Fruit fly (Drosophila melanogaster) whole organism, embryonic: Measurements from ENCODE around the gene CG10286.

Source experiments
- BEAF-32 ChIP-seq: fragments of 200-800 bp; sonication (Bioruptor generic); optimal IDR thresholded peaks from 3 replicates; lab custom pipeline; 2017; ENCODE audit warnings: missing biosample characterization, missing genetic modification characterization, mild to moderate bottlenecking, moderate library complexity, missing genetic modification reagents
- CG12769 ChIP-seq: fragments of 200-800 bp; sonication (Bioruptor generic); optimal IDR thresholded peaks from 2 replicates; lab custom pipeline; 2019; ENCODE audit warnings: missing biosample characterization, mild to moderate bottlenecking, missing genetic modification characterization, moderate library complexity
- CG14667 ChIP-seq: fragments of 200-800 bp; sonication (Bioruptor generic); IDR thresholded peaks from 2 replicates; pipeline ENCODE4 v1.3.6; 2022; ENCODE audit warnings: missing biosample characterization, missing genetic modification characterization
- CG15011 ChIP-seq: fragments of 200-800 bp; sonication (Bioruptor generic); optimal IDR thresholded peaks from 3 replicates; lab custom pipeline; 2018; ENCODE audit warnings: missing biosample characterization, mild to moderate bottlenecking, missing genetic modification characterization
- CG1529 ChIP-seq: fragments of 200-800 bp; sonication (Bioruptor generic); optimal IDR thresholded peaks from 3 replicates; lab custom pipeline; 2018; ENCODE audit warnings: missing biosample characterization, missing genetic modification characterization
- CG1602 ChIP-seq: fragments of 200-800 bp; sonication (Bioruptor generic); optimal IDR thresholded peaks from 3 replicates; lab custom pipeline; 2016; ENCODE audit warnings: missing biosample characterization, missing genetic modification characterization
- CG16779 ChIP-seq: fragments of 200-800 bp; sonication (Bioruptor generic); IDR thresholded peaks from 2 replicates; pipeline ENCODE4 v1.3.6; 2022; ENCODE audit warnings: missing biosample characterization, missing genetic modification characterization
- CG16813 ChIP-seq: fragments of 200-800 bp; sonication (Bioruptor generic); IDR thresholded peaks from 3 replicates; pipeline ENCODE4 v1.3.6; 2022; ENCODE audit warnings: missing biosample characterization, missing genetic modification characterization; ENCODE audit not compliant: partially characterized antibody
- CG17912 ChIP-seq: fragments of 200-800 bp; sonication (Bioruptor generic); optimal IDR thresholded peaks from 2 replicates; lab custom pipeline; 2018; ENCODE audit warnings: missing biosample characterization, mild to moderate bottlenecking, missing genetic modification characterization
- CG2678 ChIP-seq: fragments of 200-800 bp; sonication (Bioruptor generic); optimal IDR thresholded peaks from 3 replicates; lab custom pipeline; 2019; ENCODE audit warnings: missing biosample characterization, mild to moderate bottlenecking, missing genetic modification characterization, moderate library complexity
- CG3163 ChIP-seq: fragments of 200-800 bp; sonication (Bioruptor generic); optimal IDR thresholded peaks from 3 replicates; lab custom pipeline; 2016; ENCODE audit warnings: missing biosample characterization, missing genetic modification characterization
- CG33213 ChIP-seq: fragments of 200-800 bp; sonication (Bioruptor generic); optimal IDR thresholded peaks from 3 replicates; lab custom pipeline; 2016; ENCODE audit warnings: missing biosample characterization, missing genetic modification characterization
- CG3847 ChIP-seq: fragments of 200-800 bp; sonication (Bioruptor generic); IDR thresholded peaks from 2 replicates; pipeline ENCODE4 v1.3.6; 2022; ENCODE audit warnings: missing biosample characterization, missing genetic modification characterization
- CG5180 ChIP-seq: fragments of 200-800 bp; sonication (Bioruptor generic); optimal IDR thresholded peaks from 3 replicates; lab custom pipeline; 2017; ENCODE audit warnings: missing biosample characterization, missing genetic modification characterization, mild to moderate bottlenecking, moderate library complexity, missing genetic modification reagents
- CG6254 ChIP-seq: fragments of 200-800 bp; sonication (Bioruptor generic); optimal IDR thresholded peaks from 3 replicates; lab custom pipeline; 2017; ENCODE audit warnings: mild to moderate bottlenecking, missing biosample characterization, missing genetic modification reagents, missing genetic modification characterization
- CG6765 ChIP-seq: fragments of 200-800 bp; sonication (Bioruptor generic); optimal IDR thresholded peaks from 3 replicates; lab custom pipeline; 2017; ENCODE audit warnings: missing biosample characterization, mild to moderate bottlenecking, missing genetic modification characterization
- CG8924 ChIP-seq: fragments of 200-800 bp; optimal IDR thresholded peaks from 3 replicates; lab custom pipeline; 2019; ENCODE audit warnings: missing biosample characterization, mild to moderate bottlenecking, missing genetic modification characterization, moderate library complexity
- D19A ChIP-seq: fragments of 200-800 bp; optimal IDR thresholded peaks from 3 replicates; lab custom pipeline; 2019; ENCODE audit warnings: missing biosample characterization, mild to moderate bottlenecking, missing genetic modification characterization, moderate library complexity
- E2f1 ChIP-seq: fragments of 200-800 bp; sonication (Bioruptor generic); IDR thresholded peaks from 2 replicates; pipeline ENCODE4 v1.3.6; 2022; ENCODE audit warnings: missing biosample characterization, missing genetic modification characterization
- ERR ChIP-seq: fragments of 200-800 bp; sonication (Bioruptor generic); optimal IDR thresholded peaks from 2 replicates; lab custom pipeline; 2016; ENCODE audit warnings: missing biosample characterization, missing genetic modification characterization
- Elba2 ChIP-seq: fragments of 200-800 bp; sonication (Bioruptor generic); optimal IDR thresholded peaks from 3 replicates; lab custom pipeline; 2016; ENCODE audit warnings: missing biosample characterization, missing genetic modification characterization
- Hsf ChIP-seq: fragments of 200-800 bp; sonication (Bioruptor generic); optimal IDR thresholded peaks from 3 replicates; lab custom pipeline; 2016; ENCODE audit warnings: missing biosample characterization, missing genetic modification characterization
- Jarid2 ChIP-seq: fragments of 200-800 bp; sonication (Bioruptor generic); optimal IDR thresholded peaks from 3 replicates; lab custom pipeline; 2017; ENCODE audit warnings: mild to moderate bottlenecking, missing biosample characterization, missing genetic modification reagents, missing genetic modification characterization
- MBD-R2 ChIP-seq: fragments of 200-800 bp; sonication (Bioruptor generic); IDR thresholded peaks from 2 replicates; pipeline ENCODE4 v1.3.6; 2022; ENCODE audit warnings: missing biosample characterization, missing genetic modification characterization
- Max ChIP-seq: fragments of 200-800 bp; sonication (Bioruptor generic); optimal IDR thresholded peaks from 2 replicates; lab custom pipeline; 2016; ENCODE audit warnings: missing biosample characterization, mild to moderate bottlenecking, missing genetic modification characterization
- Med ChIP-seq: fragments of 200-800 bp; sonication (Bioruptor generic); peaks from one replicate; lab custom pipeline; 2016; ENCODE audit warnings: missing biosample characterization, missing genetic modification characterization, mild to moderate bottlenecking, inconsistent platforms, moderate library complexity
- Meics ChIP-seq: fragments of 200-800 bp; sonication (Bioruptor generic); optimal IDR thresholded peaks from 2 replicates; lab custom pipeline; 2017; ENCODE audit warnings: missing biosample characterization, mild to moderate bottlenecking, missing genetic modification characterization
- TFAM ChIP-seq: fragments of 200-800 bp; sonication (Bioruptor generic); optimal IDR thresholded peaks from 2 replicates; lab custom pipeline; 2017; ENCODE audit warnings: missing biosample characterization, missing genetic modification characterization, inconsistent platforms
- abd-A ChIP-seq: fragments of 200-800 bp; sonication (Bioruptor generic); optimal IDR thresholded peaks from 3 replicates; lab custom pipeline; 2019; ENCODE audit warnings: missing biosample characterization, mild to moderate bottlenecking, missing genetic modification characterization, moderate library complexity
- al ChIP-seq: fragments of 200-800 bp; sonication (Bioruptor generic); IDR thresholded peaks from 2 replicates; pipeline ENCODE4 v1.3.6; 2022; ENCODE audit warnings: missing biosample characterization, missing genetic modification characterization
- bbx ChIP-seq: fragments of 200-800 bp; sonication (Bioruptor generic); IDR thresholded peaks from 2 replicates; pipeline ENCODE4 v1.3.6; 2022; ENCODE audit warnings: missing biosample characterization, missing genetic modification characterization; ENCODE audit not compliant: partially characterized antibody
- br ChIP-seq: fragments of >200 bp; optimal IDR thresholded peaks from 2 replicates; lab custom pipeline; 2017
- bsh ChIP-seq, 2 experiments: fragments of 200-800 bp; sonication (Bioruptor generic); optimal IDR thresholded peaks; 2 replicates each; lab custom pipeline; 2017 to 2018; ENCODE audit warnings: mild to moderate bottlenecking in 2 of 2, missing biosample characterization in 2 of 2, missing genetic modification characterization in 2 of 2, moderate library complexity in 1 of 2
- chn ChIP-seq: fragments of 200-800 bp; sonication (Bioruptor generic); optimal IDR thresholded peaks from 2 replicates; lab custom pipeline; 2016; ENCODE audit warnings: missing biosample characterization, missing genetic modification characterization
- crc ChIP-seq: fragments of 200-800 bp; sonication (Bioruptor generic); optimal IDR thresholded peaks from 2 replicates; lab custom pipeline; 2016; ENCODE audit warnings: missing biosample characterization, missing genetic modification characterization
- dan ChIP-seq: fragments of 200-800 bp; sonication (Bioruptor generic); IDR thresholded peaks from 2 replicates; pipeline ENCODE4 v1.3.6; 2022; ENCODE audit warnings: missing biosample characterization, missing genetic modification characterization
- dati ChIP-seq: fragments of 200-800 bp; sonication (Bioruptor generic); IDR thresholded peaks from 2 replicates; pipeline ENCODE4 v1.3.6; 2022; ENCODE audit warnings: missing biosample characterization, missing genetic modification characterization
- exex ChIP-seq: fragments of 200-800 bp; sonication (Bioruptor generic); optimal IDR thresholded peaks from 4 replicates; lab custom pipeline; 2018; ENCODE audit warnings: missing biosample characterization, mild to moderate bottlenecking, missing genetic modification characterization, moderate library complexity
- kah ChIP-seq: fragments of 200-800 bp; sonication (Bioruptor generic); optimal IDR thresholded peaks from 2 replicates; lab custom pipeline; 2018; ENCODE audit warnings: missing biosample characterization, mild to moderate bottlenecking, missing genetic modification characterization
- lola ChIP-seq, 3 experiments: fragments of >200 bp in 2 of 3; fragments of 200-800 bp in 1 of 3; sonication (Bioruptor generic) in 1 of 3; optimal IDR thresholded peaks; 2 replicates each; lab custom pipeline; 2017 to 2019; ENCODE audit warnings: missing biosample characterization in 3 of 3, missing genetic modification characterization in 3 of 3, mild to moderate bottlenecking in 1 of 3, moderate library complexity in 1 of 3
- pan ChIP-seq, 4 experiments: fragments of >200 bp in 3 of 4; fragments of 200-800 bp in 1 of 4; sonication (Bioruptor generic) in 1 of 4; optimal IDR thresholded peaks in 3 of 4; IDR thresholded peaks in 1 of 4; 2 replicates each; pipeline versions ENCODE4 v1.3.6 to Lab custom; 2017 to 2022; ENCODE audit warnings: missing biosample characterization in 2 of 4, missing genetic modification characterization in 2 of 4, mixed read lengths in 1 of 4
- pita ChIP-seq: fragments of 200-800 bp; sonication (Bioruptor generic); optimal IDR thresholded peaks from 2 replicates; lab custom pipeline; 2017; ENCODE audit warnings: missing biosample characterization, mild to moderate bottlenecking, missing genetic modification characterization
- sens-2 ChIP-seq: fragments of 200-800 bp; sonication (Bioruptor generic); IDR thresholded peaks from 2 replicates; pipeline ENCODE4 v1.3.6; 2022; ENCODE audit warnings: missing biosample characterization, missing genetic modification characterization
- so ChIP-seq: fragments of 200-800 bp; sonication (Bioruptor generic); IDR thresholded peaks from 3 replicates; pipeline ENCODE4 v1.3.6; 2022; ENCODE audit warnings: missing biosample characterization, missing genetic modification characterization
- sqz ChIP-seq: fragments of 200-800 bp; sonication (Bioruptor generic); optimal IDR thresholded peaks from 3 replicates; lab custom pipeline; 2018; ENCODE audit warnings: missing biosample characterization, mild to moderate bottlenecking, missing genetic modification characterization

The CG10286 gene

DNA sequence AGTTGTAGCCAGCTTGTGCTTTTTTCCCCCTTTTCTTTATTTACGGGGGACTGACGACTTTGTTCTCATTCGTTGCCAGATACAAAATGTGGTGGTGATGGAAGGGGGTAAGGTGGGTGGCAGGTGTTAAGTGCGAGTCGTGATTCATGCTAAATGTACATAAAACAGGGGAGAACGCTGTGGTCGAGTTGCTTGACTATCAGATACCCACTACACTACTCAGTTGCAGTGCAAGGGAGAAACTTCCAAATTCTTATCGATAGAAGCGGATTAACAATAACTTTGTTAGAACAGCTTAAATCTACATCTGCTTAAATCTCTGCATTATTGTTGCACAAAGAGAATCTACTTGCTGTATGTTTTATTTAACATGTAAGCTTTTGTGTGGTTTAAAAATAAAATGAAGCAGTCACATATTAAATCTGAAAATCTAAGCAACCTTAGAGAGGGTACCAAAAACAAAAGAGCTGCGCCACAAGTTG lies 28.9 kb downstream of the CG10286 start (continued):
- TF ChIP-seq CG8924 (tag; lab: Kevin White, UChicago) (no peak), sens-2 (GFP tag; lab: Robert Waterston, UW) (no peak), sqz (GFP tag; lab: Kevin White, UChicago) (no peak), kah (GFP tag; lab: Kevin White, UChicago) (no peak), Max (GFP tag; lab: Kevin White, UChicago) (no peak), E2f1 (GFP tag; lab: Robert Waterston, UW) (no peak), Hsf (GFP tag; lab: Kevin White, UChicago) (peak; percentile 2), bsh (GFP tag; optimal IDR thresholded peaks at IDR 0.05; lab: Kevin White, UChicago) (peak in 1 of 2 experiments; percentile 3), chn (GFP tag; lab: Kevin White, UChicago) (no peak), bbx (GFP tag; lab: Robert Waterston, UW) (0 out of 2 replicates have a peak, but pooled peaks have one; percentile 24), CG16813 (GFP tag; lab: Robert Waterston, UW) (peak; percentile 47; the same call in 2 of the 3 replicates), lola (GFP tag; optimal IDR thresholded peaks at IDR 0.05; lab: Kevin White, UChicago) (no peak), ERR (GFP tag; lab: Kevin White, UChicago) (no peak), CG16779 (GFP tag; lab: Robert Waterston, UW) (no peak), CG3163 (GFP tag; lab: Kevin White, UChicago) (no peak), CG6765 (no peak), exex (no peak), CG6254 (GFP tag; lab: Kevin White, UChicago) (no peak), CG1602 (GFP tag; lab: Kevin White, UChicago) (no peak), Meics (GFP tag; lab: Kevin White, UChicago) (peak; percentile 3), Jarid2 (GFP tag; lab: Kevin White, UChicago) (no peak), br (lab: Kevin White, UChicago) (no peak), Med (GFP tag; lab: Kevin White, UChicago) (peak; percentile 6), pita (GFP tag; lab: Kevin White, UChicago) (no peak), CG2678 (tag; lab: Kevin White, UChicago) (peak; percentile 54), TFAM (GFP tag; lab: Kevin White, UChicago) (no peak), BEAF-32 (GFP tag; lab: Kevin White, UChicago) (no peak), Elba2 (GFP tag; lab: Kevin White, UChicago) (no peak), CG17912 (GFP tag; lab: Kevin White, UChicago) (no peak), CG3847 (GFP tag; lab: Robert Waterston, UW) (0 out of 2 replicates have a peak, but pooled peaks have one; percentile 22), CG1529 (GFP tag; lab: Kevin White, UChicago) (no peak), pan (optimal IDR thresholded peaks at IDR 0.05; lab: Kevin White, UChicago) (no peak), pan (GFP tag; optimal IDR thresholded peaks at IDR 0.05 in 1 of 2, IDR thresholded peaks at IDR 0.05 in 1 of 2) (no peak), CG5180 (GFP tag; lab: Kevin White, UChicago) (no peak), crc (GFP tag; lab: Kevin White, UChicago) (no peak), D19A (tag; lab: Kevin White, UChicago) (peak; percentile 66), abd-A (tag; lab: Kevin White, UChicago) (no peak), al (peak; percentile 27; the same call in 1 of the 2 replicates), CG14667 (no peak), dati (GFP tag; lab: Robert Waterston, UW) (no peak), dan (GFP tag; lab: Robert Waterston, UW) (no peak), MBD-R2 (GFP tag; lab: Robert Waterston, UW) (no peak), CG12769 (tag; lab: Kevin White, UChicago) (peak; percentile 7), CG33213 (no peak), so (no peak), CG15011 (GFP tag; lab: Kevin White, UChicago) (no peak)
- TF ChIP-seq, all 482 proteins: peak for 97
